Fruit fly (Drosophila melanogaster) whole organism, embryonic: ENCODE measurements around the gene Mst36Fb.

Source experiments
- Ada2b ChIP-seq: fragments of 200-800 bp; sonication (Bioruptor generic); IDR thresholded peaks from 2 replicates; pipeline ENCODE4 v1.3.6; 2022; ENCODE audit warnings: missing biosample characterization, missing genetic modification characterization
- Adf1 ChIP-seq: fragments of 200-800 bp; sonication (Bioruptor generic); IDR thresholded peaks from 2 replicates; pipeline ENCODE4 v1.3.6; 2022; ENCODE audit warnings: missing biosample characterization, missing genetic modification characterization
- Bteb2 ChIP-seq: fragments of 200-800 bp; sonication (Bioruptor generic); optimal IDR thresholded peaks from 2 replicates; lab custom pipeline; 2016; ENCODE audit warnings: missing biosample characterization, missing genetic modification characterization
- CG10147 ChIP-seq: fragments of 200-800 bp; sonication (Bioruptor generic); optimal IDR thresholded peaks from 2 replicates; lab custom pipeline; 2019; ENCODE audit warnings: missing biosample characterization, mild to moderate bottlenecking, missing genetic modification characterization, moderate library complexity
- CG12236 ChIP-seq: fragments of 200-800 bp; sonication (Bioruptor generic); optimal IDR thresholded peaks from 2 replicates; lab custom pipeline; 2016; ENCODE audit warnings: missing biosample characterization, missing genetic modification characterization
- CG13424 ChIP-seq: fragments of 200-800 bp; sonication (Bioruptor generic); optimal IDR thresholded peaks from 2 replicates; lab custom pipeline; 2019; ENCODE audit warnings: missing biosample characterization, mild to moderate bottlenecking, missing genetic modification characterization, moderate library complexity
- CG14441 ChIP-seq: fragments of 200-800 bp; sonication (Bioruptor generic); IDR thresholded peaks from 2 replicates; pipeline ENCODE4 v1.3.6; 2022; ENCODE audit warnings: missing biosample characterization, missing genetic modification characterization
- CG14860 ChIP-seq: fragments of 200-800 bp; sonication (Bioruptor generic); IDR thresholded peaks from 3 replicates; pipeline ENCODE4 v1.3.6; 2022; ENCODE audit warnings: missing biosample characterization, missing genetic modification characterization; ENCODE audit not compliant: partially characterized antibody
- CG15011 ChIP-seq: fragments of 200-800 bp; sonication (Bioruptor generic); optimal IDR thresholded peaks from 3 replicates; lab custom pipeline; 2018; ENCODE audit warnings: missing biosample characterization, mild to moderate bottlenecking, missing genetic modification characterization
- CG16813 ChIP-seq: fragments of 200-800 bp; sonication (Bioruptor generic); IDR thresholded peaks from 3 replicates; pipeline ENCODE4 v1.3.6; 2022; ENCODE audit warnings: missing biosample characterization, missing genetic modification characterization; ENCODE audit not compliant: partially characterized antibody
- CG17328 ChIP-seq: fragments of 200-800 bp; sonication (Bioruptor generic); IDR thresholded peaks from 2 replicates; pipeline ENCODE4 v1.3.6; 2022; ENCODE audit warnings: missing biosample characterization, missing genetic modification characterization
- CG17802 ChIP-seq: fragments of 200-800 bp; sonication (Bioruptor generic); optimal IDR thresholded peaks from 2 replicates; lab custom pipeline; 2018; ENCODE audit warnings: missing biosample characterization, mild to moderate bottlenecking, missing genetic modification characterization, moderate library complexity
- CG17829 ChIP-seq: fragments of 200-800 bp; optimal IDR thresholded peaks from 2 replicates; lab custom pipeline; 2019; ENCODE audit warnings: missing biosample characterization, mild to moderate bottlenecking, missing genetic modification characterization, moderate library complexity
- CG17912 ChIP-seq: fragments of 200-800 bp; sonication (Bioruptor generic); optimal IDR thresholded peaks from 2 replicates; lab custom pipeline; 2018; ENCODE audit warnings: missing biosample characterization, mild to moderate bottlenecking, missing genetic modification characterization
- CG2116 ChIP-seq: fragments of 200-800 bp; sonication (Bioruptor generic); optimal IDR thresholded peaks from 3 replicates; lab custom pipeline; 2018; ENCODE audit warnings: missing biosample characterization, mild to moderate bottlenecking, missing genetic modification characterization
- CG2120 ChIP-seq: fragments of 200-800 bp; sonication (Bioruptor generic); optimal IDR thresholded peaks from 3 replicates; lab custom pipeline; 2016; ENCODE audit warnings: missing biosample characterization, missing genetic modification characterization
- CG30403 ChIP-seq: fragments of 200-800 bp; sonication (Bioruptor generic); optimal IDR thresholded peaks from 3 replicates; lab custom pipeline; 2016; ENCODE audit warnings: missing biosample characterization, missing genetic modification characterization
- CG3163 ChIP-seq: fragments of 200-800 bp; sonication (Bioruptor generic); optimal IDR thresholded peaks from 3 replicates; lab custom pipeline; 2016; ENCODE audit warnings: missing biosample characterization, missing genetic modification characterization
- CG4404 ChIP-seq: fragments of 200-800 bp; sonication (Bioruptor generic); IDR thresholded peaks from 2 replicates; pipeline ENCODE4 v1.3.6; 2022; ENCODE audit warnings: missing biosample characterization, missing genetic modification characterization
- CG4617 ChIP-seq: fragments of 200-800 bp; sonication (Bioruptor generic); optimal IDR thresholded peaks from 3 replicates; lab custom pipeline; 2016; ENCODE audit warnings: missing biosample characterization, missing genetic modification characterization, borderline replicate concordance
- CG8281 ChIP-seq: fragments of 200-800 bp; sonication (Bioruptor generic); optimal IDR thresholded peaks from 2 replicates; lab custom pipeline; 2018; ENCODE audit warnings: missing biosample characterization, mild to moderate bottlenecking, missing genetic modification characterization, moderate library complexity
- CG8765 ChIP-seq: fragments of 200-800 bp; sonication (Bioruptor generic); IDR thresholded peaks from 2 replicates; pipeline ENCODE4 v1.3.6; 2022; ENCODE audit warnings: missing biosample characterization, missing genetic modification characterization
- CG8944 ChIP-seq: fragments of 200-800 bp; sonication (Bioruptor generic); optimal IDR thresholded peaks from 3 replicates; lab custom pipeline; 2016; ENCODE audit warnings: missing biosample characterization, missing genetic modification characterization
- CG9609 ChIP-seq: fragments of 200-800 bp; sonication (Bioruptor generic); optimal IDR thresholded peaks from 3 replicates; lab custom pipeline; 2016; ENCODE audit warnings: missing biosample characterization, missing genetic modification characterization
- CG9876 ChIP-seq: fragments of 200-800 bp; sonication (Bioruptor generic); optimal IDR thresholded peaks from 2 replicates; lab custom pipeline; 2016; ENCODE audit warnings: missing biosample characterization, missing genetic modification characterization
- D ChIP-seq, 2 experiments: fragments of 200-800 bp in 1 of 2; fragments of >200 bp in 1 of 2; sonication (Bioruptor generic) in 1 of 2; optimal IDR thresholded peaks; 2 replicates in 1 of 2; 3 replicates in 1 of 2; lab custom pipeline; 2017; ENCODE audit warnings: mild to moderate bottlenecking in 1 of 2, missing biosample characterization in 1 of 2, missing genetic modification characterization in 1 of 2, missing genetic modification reagents in 1 of 2
- Dref ChIP-seq: fragments of 200-800 bp; sonication (Bioruptor generic); IDR thresholded peaks from 2 replicates; pipeline ENCODE4 v1.3.6; 2022; ENCODE audit warnings: missing biosample characterization, missing genetic modification characterization
- Hr3 ChIP-seq: fragments of 200-800 bp; sonication (Bioruptor generic); optimal IDR thresholded peaks from 3 replicates; lab custom pipeline; 2016; ENCODE audit warnings: missing biosample characterization, missing genetic modification characterization
- Hr78 ChIP-seq, 2 experiments: fragments of 200-800 bp in 1 of 2; fragments of >200 bp in 1 of 2; sonication (Bioruptor generic) in 1 of 2; optimal IDR thresholded peaks; 2 replicates each; lab custom pipeline; 2017 to 2019; ENCODE audit warnings: missing biosample characterization in 2 of 2, missing genetic modification characterization in 2 of 2, mild to moderate bottlenecking in 1 of 2, moderate library complexity in 1 of 2
- MBD-R2 ChIP-seq: fragments of 200-800 bp; sonication (Bioruptor generic); IDR thresholded peaks from 2 replicates; pipeline ENCODE4 v1.3.6; 2022; ENCODE audit warnings: missing biosample characterization, missing genetic modification characterization
- NFAT ChIP-seq: fragments of 200-800 bp; sonication (Bioruptor generic); IDR thresholded peaks from 2 replicates; pipeline ENCODE4 v1.3.6; 2022; ENCODE audit warnings: missing biosample characterization, missing genetic modification characterization
- Pdp1 ChIP-seq, 2 experiments: fragments of 200-800 bp; sonication (Bioruptor generic); optimal IDR thresholded peaks; 3 replicates each; lab custom pipeline; 2016; ENCODE audit warnings: missing biosample characterization in 2 of 2, missing genetic modification characterization in 2 of 2, mild to moderate bottlenecking in 1 of 2, moderate library complexity in 1 of 2
- Rfx ChIP-seq: fragments of 200-800 bp; sonication (Bioruptor generic); IDR thresholded peaks from 2 replicates; pipeline ENCODE4 v1.3.6; 2022; ENCODE audit warnings: missing biosample characterization, missing genetic modification characterization
- Sin3A ChIP-seq: fragments of >200 bp; optimal IDR thresholded peaks from 2 replicates; lab custom pipeline; 2018
- ap ChIP-seq: fragments of 200-800 bp; sonication (Bioruptor generic); IDR thresholded peaks from 2 replicates; pipeline ENCODE4 v1.3.6; 2022; ENCODE audit warnings: missing biosample characterization, missing genetic modification characterization
- az2 ChIP-seq: fragments of 200-800 bp; sonication (Bioruptor generic); optimal IDR thresholded peaks from 3 replicates; lab custom pipeline; 2016; ENCODE audit warnings: missing biosample characterization, missing genetic modification characterization
- chinmo ChIP-seq: fragments of 200-800 bp; sonication (Bioruptor generic); IDR thresholded peaks from 4 replicates; pipeline ENCODE4 v1.3.6; 2022; ENCODE audit warnings: missing biosample characterization, missing genetic modification characterization; ENCODE audit not compliant: partially characterized antibody
- crol ChIP-seq: fragments of 200-800 bp; sonication (Bioruptor generic); IDR thresholded peaks from 2 replicates; pipeline ENCODE4 v1.3.6; 2022; ENCODE audit warnings: missing biosample characterization, missing genetic modification characterization
- gfzf ChIP-seq: fragments of 200-800 bp; sonication (Bioruptor generic); optimal IDR thresholded peaks from 2 replicates; lab custom pipeline; 2016; ENCODE audit warnings: missing biosample characterization, mild to moderate bottlenecking, missing genetic modification characterization, moderate library complexity
- insv ChIP-seq, 2 experiments: fragments of 200-800 bp; sonication (Bioruptor generic); optimal IDR thresholded peaks; 3 replicates each; lab custom pipeline; 2016 to 2018; ENCODE audit warnings: missing biosample characterization in 2 of 2, missing genetic modification characterization in 2 of 2
- lilli ChIP-seq: fragments of 200-800 bp; sonication (Bioruptor generic); optimal IDR thresholded peaks from 3 replicates; lab custom pipeline; 2016; ENCODE audit warnings: missing biosample characterization, missing genetic modification characterization
- mld ChIP-seq: fragments of 200-800 bp; sonication (Bioruptor generic); IDR thresholded peaks from 3 replicates; pipeline ENCODE4 v1.3.6; 2022; ENCODE audit warnings: missing biosample characterization, missing genetic modification characterization; ENCODE audit not compliant: partially characterized antibody
- otp ChIP-seq: fragments of 200-800 bp; sonication (Bioruptor generic); IDR thresholded peaks from 3 replicates; pipeline ENCODE4, ENCODE4 v1.3.6; 2022; ENCODE audit warnings: missing biosample characterization, missing genetic modification characterization
- sna ChIP-seq: fragments of 200-800 bp; sonication (Bioruptor generic); IDR thresholded peaks from 2 replicates; pipeline ENCODE4 v1.3.6; 2022; ENCODE audit warnings: missing biosample characterization, missing genetic modification characterization; ENCODE audit not compliant: partially characterized antibody
- tna ChIP-seq: fragments of 200-800 bp; sonication (Bioruptor generic); IDR thresholded peaks from 2 replicates; pipeline ENCODE4 v1.3.6; 2022; ENCODE audit warnings: missing biosample characterization, missing genetic modification characterization; ENCODE audit not compliant: partially characterized antibody
- tx ChIP-seq: fragments of 200-800 bp; sonication (Bioruptor generic); optimal IDR thresholded peaks from 2 replicates; lab custom pipeline; 2016; ENCODE audit warnings: missing biosample characterization, missing genetic modification characterization
- zfh2 ChIP-seq: fragments of 200-800 bp; sonication (Bioruptor generic); optimal IDR thresholded peaks from 2 replicates; lab custom pipeline; 2016; ENCODE audit warnings: missing biosample characterization, missing genetic modification characterization

The Mst36Fb gene

DNA sequence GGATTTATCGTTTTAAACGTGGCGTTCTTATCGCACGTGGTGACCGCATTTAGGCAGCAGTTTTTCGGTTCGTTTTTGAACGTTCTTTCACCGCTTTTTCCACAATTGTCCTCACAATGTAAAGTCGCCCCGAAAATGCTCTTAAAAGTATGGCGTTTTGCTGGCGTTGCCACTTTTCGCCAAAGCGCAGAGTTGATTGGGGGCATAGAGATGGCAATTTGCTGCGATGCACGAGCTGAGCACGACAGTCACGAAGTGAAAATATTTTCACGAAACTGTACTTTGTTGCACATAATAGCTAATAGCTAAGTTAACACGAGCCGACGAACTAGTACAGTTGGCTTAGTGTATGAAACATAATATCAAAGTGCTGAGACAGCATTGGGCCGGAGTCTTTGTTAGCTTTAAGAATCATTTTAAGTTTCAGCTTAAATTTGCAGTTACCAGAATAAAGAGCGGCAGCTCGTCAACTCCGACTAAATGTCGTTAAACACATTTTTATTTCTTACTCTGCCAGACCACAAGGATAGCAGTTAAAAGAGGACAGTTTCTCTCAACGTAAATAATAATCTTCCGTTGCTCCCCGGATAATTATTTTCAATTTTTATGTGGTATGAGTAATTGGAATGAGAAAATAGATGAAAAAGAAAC is 13.9 kb upstream of the Mst36Fb start, which contains the start of gene msl-1 (continued):
- TF ChIP-seq CG4404 (GFP tag; lab: Robert Waterston, UW) = peak; percentile 6; the same call in 1 of the 2 replicates
- peak; percentile 33 to 74 for TF ChIP-seq Pdp1 (GFP tag; optimal IDR thresholded peaks at IDR 0.05; lab: Kevin White, UChicago)
- TF ChIP-seq otp (GFP tag; lab: Robert Waterston, UW) = 0 out of 3 replicates have a peak, but pooled peaks have one; percentile 28
- TF ChIP-seq CG17328 (GFP tag; lab: Robert Waterston, UW) = 0 out of 2 replicates have a peak, but pooled peaks have one; percentile 13
- no peak for TF ChIP-seq Adf1 (GFP tag; lab: Robert Waterston, UW)
- peak; percentile 95 for TF ChIP-seq CG14860
- peak; percentile 20 for TF ChIP-seq CG9609 (GFP tag; lab: Kevin White, UChicago)
- TF ChIP-seq CG30403 = peak; percentile 31
- peak; percentile 12 for TF ChIP-seq CG17802 (tag; lab: Kevin White, UChicago)
- peak; percentile 25 for TF ChIP-seq CG17829 (tag; lab: Kevin White, UChicago)
- TF ChIP-seq CG8765 (GFP tag; lab: Robert Waterston, UW) = peak; percentile 33; the same call in 1 of the 2 replicates
- peak; percentile 45 for TF ChIP-seq CG17912 (GFP tag; lab: Kevin White, UChicago)
- no peak for TF ChIP-seq crol (GFP tag; lab: Robert Waterston, UW)
- no peak for TF ChIP-seq CG15011 (GFP tag; lab: Kevin White, UChicago)
- TF ChIP-seq CG2116 (GFP tag; lab: Kevin White, UChicago) = peak; percentile 99
- no peak for TF ChIP-seq Hr78 (GFP tag; optimal IDR thresholded peaks at IDR 0.05; lab: Kevin White, UChicago)
- TF ChIP-seq Ada2b = 0 out of 2 replicates have a peak, but pooled peaks have one; percentile 4
- peak; percentile 97 for TF ChIP-seq CG16813 (GFP tag; lab: Robert Waterston, UW)
- TF ChIP-seq CG14441 (GFP tag; lab: Robert Waterston, UW) = no peak
- TF ChIP-seq sna (GFP tag; lab: Robert Waterston, UW) = peak; percentile 89
- peak; percentile 39 for TF ChIP-seq Bteb2
- TF ChIP-seq ap (GFP tag; lab: Robert Waterston, UW) = no peak
- TF ChIP-seq CG2120 = peak; percentile 59
- TF ChIP-seq Rfx = peak; percentile 82
- no peak for TF ChIP-seq CG8281 (tag; lab: Kevin White, UChicago)
- TF ChIP-seq Hr3 (GFP tag; lab: Kevin White, UChicago) = peak; percentile 12
- TF ChIP-seq lilli = peak; percentile 55
- peak; percentile 36 for TF ChIP-seq gfzf (GFP tag; lab: Kevin White, UChicago)
- TF ChIP-seq NFAT = peak; percentile 70
- peak; percentile 65 for TF ChIP-seq CG4617 (GFP tag; lab: Kevin White, UChicago)
- no peak for TF ChIP-seq insv (GFP tag; optimal IDR thresholded peaks at IDR 0.05; lab: Kevin White, UChicago)
- TF ChIP-seq Sin3A (lab: Kevin White, UChicago) = peak; percentile 67
- peak; percentile 53 for TF ChIP-seq Dref (GFP tag; lab: Robert Waterston, UW)
- TF ChIP-seq CG3163 = peak; percentile 42
- TF ChIP-seq zfh2 (GFP tag; lab: Kevin White, UChicago) = peak; percentile 55
- TF ChIP-seq CG9876 = peak; percentile 38
- TF ChIP-seq CG8944 = peak; percentile 39
- TF ChIP-seq chinmo (GFP tag; lab: Robert Waterston, UW) = peak; percentile 95; the same call in 2 of the 4 replicates
- peak; percentile 3 for TF ChIP-seq CG13424
- TF ChIP-seq tx (GFP tag; lab: Kevin White, UChicago) = peak; percentile 11
- peak; percentile 21 for TF ChIP-seq az2 (GFP tag; lab: Kevin White, UChicago)
- TF ChIP-seq MBD-R2 (GFP tag; lab: Robert Waterston, UW) = peak; percentile 97
- peak; percentile 25 for TF ChIP-seq D (optimal IDR thresholded peaks at IDR 0.05; lab: Kevin White, UChicago)
- TF ChIP-seq D (GFP tag; optimal IDR thresholded peaks at IDR 0.05; lab: Kevin White, UChicago) = no peak
- no peak for TF ChIP-seq CG12236
- peak; percentile 88 for TF ChIP-seq tna (GFP tag; lab: Robert Waterston, UW)
- TF ChIP-seq mld (GFP tag; lab: Robert Waterston, UW) = peak; percentile 94
- TF ChIP-seq CG10147 (GFP tag; lab: Kevin White, UChicago) = no peak
